Fruit fly (Drosophila melanogaster): ENCODE results near the gene CG8209.

Gene CG8209

DNA sequence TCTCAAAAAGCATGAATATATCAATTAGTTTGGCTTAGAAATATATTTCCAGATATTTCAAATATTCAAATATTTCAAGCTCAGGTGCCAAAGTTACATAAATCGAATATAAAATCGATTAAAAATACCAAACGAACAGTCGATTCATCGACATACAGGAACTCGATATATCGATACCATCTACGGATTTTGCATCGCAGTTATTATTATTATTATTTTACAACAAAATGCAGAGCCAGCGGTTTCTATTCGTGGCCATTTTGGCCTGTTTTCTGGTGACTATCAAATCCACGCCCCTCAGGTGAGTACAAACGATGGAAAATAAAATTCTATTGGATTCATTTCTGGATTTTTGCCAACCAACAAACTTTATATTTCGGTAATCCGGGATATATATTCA, 5.8 kb upstream of the CG8209 start, which contains the start of gene RNaseX25:
TSS of gene RNaseX25 (plus strand) at position 147 of the 400 bp plus-strand sequence.
- no peak for TF ChIP-seq Hr96 (GFP tag; optimal IDR thresholded peaks at IDR 0.05)
- TF ChIP-seq tj (GFP tag; optimal IDR thresholded peaks at IDR 0.05), result peak; percentile 93
- TF ChIP-seq bab1 (GFP tag; optimal IDR thresholded peaks at IDR 0.05), result peak; percentile 60

dm6 chr3L:7974671-7975281, 1.4 kb upstream of the CG8209 start, which contains the start of gene CG8042:
Gene CG8042, minus strand, starts transcription at chr3L:7974991.
- TF ChIP-seq pad (GFP tag; optimal IDR thresholded peaks at IDR 0.05) (no peak), bab1 (GFP tag; optimal IDR thresholded peaks at IDR 0.05) (peak; percentile 25), CG5204 (GFP tag; optimal IDR thresholded peaks at IDR 0.05) (no peak), tj (GFP tag; optimal IDR thresholded peaks at IDR 0.05) (no peak), toe (GFP tag; optimal IDR thresholded peaks at IDR 0.05) (no peak), Hr96 (GFP tag; optimal IDR thresholded peaks at IDR 0.05) (no peak), Clk (GFP tag; optimal IDR thresholded peaks at IDR 0.05) (no peak), cnc (optimal IDR thresholded peaks at IDR 0.05) (peak in 1 of 2 experiments; percentile 63)

DNA sequence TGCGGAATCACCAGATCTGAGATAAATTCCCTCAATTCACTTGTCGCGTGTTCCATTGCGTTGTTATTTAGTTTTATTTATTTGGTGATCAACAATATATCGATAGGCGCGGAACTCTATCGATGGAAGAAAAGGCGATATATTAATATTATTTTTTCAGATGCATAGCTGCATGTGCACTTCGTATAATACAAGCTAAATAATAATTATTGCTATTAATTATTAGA, 2.3 kb downstream of the CG8209 start, which contains the start of gene Pop4:
TSS of gene Pop4 (minus strand) at position 101 of the 227 bp plus-strand sequence.
- TF ChIP-seq pad (GFP tag; optimal IDR thresholded peaks at IDR 0.05) (no peak), cic (GFP tag; optimal IDR thresholded peaks at IDR 0.05) (no peak), Hr96 (GFP tag; optimal IDR thresholded peaks at IDR 0.05) (no peak), Crg-1 (GFP tag; optimal IDR thresholded peaks at IDR 0.05) (no peak), CG7045 (GFP tag; optimal IDR thresholded peaks at IDR 0.05) (no peak), Clk (GFP tag; optimal IDR thresholded peaks at IDR 0.05) (no peak)

DNA sequence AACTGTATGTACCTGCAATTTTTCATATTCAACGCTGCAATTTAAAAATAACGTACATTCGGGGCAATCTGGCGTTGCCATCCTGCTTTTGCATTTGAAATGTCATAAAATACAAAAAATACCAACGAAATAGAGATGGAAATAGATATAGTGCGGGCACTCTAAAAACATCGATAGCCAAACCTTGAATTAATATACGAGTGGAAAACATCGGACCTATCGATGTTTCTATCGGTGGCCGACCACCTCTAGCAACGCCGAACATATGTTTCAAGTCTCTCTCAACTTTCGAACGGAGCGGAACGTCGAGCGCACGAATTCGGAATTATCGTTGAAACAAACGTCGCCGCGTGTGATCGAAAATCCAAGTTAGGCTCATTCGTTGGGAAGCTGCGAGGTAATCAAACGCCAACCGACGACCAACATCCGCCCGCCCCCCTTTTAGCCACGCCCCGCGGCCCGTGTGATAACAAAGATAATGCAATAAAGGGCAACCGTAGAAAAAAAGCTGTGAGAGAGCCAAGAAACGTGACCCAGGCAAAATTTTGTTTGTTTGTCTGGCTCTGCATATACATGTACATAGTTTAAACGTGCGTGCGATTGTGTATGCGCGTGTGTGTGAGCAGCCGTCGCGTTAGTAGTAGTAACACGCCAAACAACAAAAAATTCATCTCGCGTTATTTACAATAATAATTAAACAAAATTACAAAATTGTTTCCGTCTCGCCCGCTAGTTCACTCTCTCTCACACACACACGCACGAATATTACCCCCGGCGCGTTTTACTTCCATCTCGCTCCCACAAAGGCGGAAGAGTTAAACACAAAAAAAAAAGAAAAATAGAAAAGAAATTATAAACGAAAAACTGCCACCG, 2.8 kb downstream of the CG8209 start, which contains the start of gene nmo:
TSS of gene nmo (plus strand) at position 270 of the 873 bp plus-strand sequence.
- TF ChIP-seq pad (GFP tag; optimal IDR thresholded peaks at IDR 0.05), result peak; percentile 9
- no peak for TF ChIP-seq CG5204 (GFP tag; optimal IDR thresholded peaks at IDR 0.05)
- no peak for TF ChIP-seq CG1620 (GFP tag; optimal IDR thresholded peaks at IDR 0.05)
- TF ChIP-seq cic (GFP tag; optimal IDR thresholded peaks at IDR 0.05), result peak; percentile 69
- peak; percentile 37 for TF ChIP-seq CG33017 (tag; optimal IDR thresholded peaks at IDR 0.05)
- TF ChIP-seq Clk (GFP tag; optimal IDR thresholded peaks at IDR 0.05), result no peak
- TF ChIP-seq Crg-1 (GFP tag; optimal IDR thresholded peaks at IDR 0.05), result no peak
- TF ChIP-seq Mnt (GFP tag; optimal IDR thresholded peaks at IDR 0.05), result peak; percentile 65
- no peak for TF ChIP-seq CG7045 (GFP tag; optimal IDR thresholded peaks at IDR 0.05)
- no peak for TF ChIP-seq CG7101 (tag; optimal IDR thresholded peaks at IDR 0.05)
- peak; percentile 59 for TF ChIP-seq CG12768 (GFP tag; optimal IDR thresholded peaks at IDR 0.05)
- TF ChIP-seq bab1 (GFP tag; optimal IDR thresholded peaks at IDR 0.05), result peak; percentile 69
- TF ChIP-seq CG14711 (tag; optimal IDR thresholded peaks at IDR 0.05), result peak; percentile 15
- TF ChIP-seq ovo (GFP tag; optimal IDR thresholded peaks at IDR 0.05), result no peak
- TF ChIP-seq Hr96 (GFP tag; optimal IDR thresholded peaks at IDR 0.05), result no peak
- no peak for TF ChIP-seq cnc (optimal IDR thresholded peaks at IDR 0.05)
- TF ChIP-seq kay (GFP tag; ENCODE audit: borderline replicate concordance), result no peak
- peak; percentile 55 for TF ChIP-seq toe (GFP tag; optimal IDR thresholded peaks at IDR 0.05)
- TF ChIP-seq CG11617 (GFP tag; optimal IDR thresholded peaks at IDR 0.05), result no peak
- TF ChIP-seq tj (GFP tag; optimal IDR thresholded peaks at IDR 0.05), result peak; percentile 54

DNA sequence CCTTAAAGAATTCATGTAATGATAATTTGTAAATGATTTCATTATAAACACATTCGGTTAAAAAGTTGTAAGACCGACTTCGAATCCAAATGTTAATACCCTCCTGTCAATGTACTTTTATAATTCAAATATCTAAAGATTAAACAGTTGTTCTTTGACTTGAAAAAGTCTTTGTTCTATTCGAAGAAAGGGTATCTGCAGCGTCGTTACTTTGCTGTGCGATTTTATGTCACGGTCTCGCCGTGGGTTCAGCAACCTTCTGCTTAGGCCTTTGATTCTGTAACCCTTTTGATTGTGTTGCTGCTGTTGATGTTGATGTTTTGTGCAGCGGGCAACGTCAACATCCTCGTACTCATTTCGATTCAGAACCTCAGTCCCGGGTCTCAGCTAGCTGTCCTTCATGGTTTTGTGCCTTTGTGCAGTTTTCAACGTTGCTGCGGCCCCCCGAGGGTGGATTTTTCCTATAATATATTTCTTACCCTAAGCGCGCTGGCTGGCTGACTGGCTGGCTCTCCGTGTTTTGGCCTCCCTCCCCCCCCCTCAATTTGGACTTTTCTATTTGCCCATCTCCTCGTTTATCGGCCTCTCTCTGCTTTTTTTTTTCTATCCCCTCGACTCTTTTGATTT, 5.1 kb downstream of the CG8209 start:
- TF ChIP-seq CG11617 (GFP tag; optimal IDR thresholded peaks at IDR 0.05), result no peak
- TF ChIP-seq CG12768 (GFP tag; optimal IDR thresholded peaks at IDR 0.05), result no peak
- no peak for TF ChIP-seq CG7101 (tag; optimal IDR thresholded peaks at IDR 0.05)
- no peak for TF ChIP-seq Crg-1 (GFP tag; optimal IDR thresholded peaks at IDR 0.05)
- no peak for TF ChIP-seq toe (GFP tag; optimal IDR thresholded peaks at IDR 0.05)
- no peak for TF ChIP-seq Mnt (GFP tag; optimal IDR thresholded peaks at IDR 0.05)
- TF ChIP-seq pad (GFP tag; optimal IDR thresholded peaks at IDR 0.05), result no peak
- no peak for TF ChIP-seq CG7045 (GFP tag; optimal IDR thresholded peaks at IDR 0.05)
- TF ChIP-seq kay (GFP tag; ENCODE audit: borderline replicate concordance), result no peak
- TF ChIP-seq tj (GFP tag; optimal IDR thresholded peaks at IDR 0.05), result no peak
- no peak for TF ChIP-seq bab1 (GFP tag; optimal IDR thresholded peaks at IDR 0.05)
- no peak for TF ChIP-seq CG1620 (GFP tag; optimal IDR thresholded peaks at IDR 0.05)
- no peak for TF ChIP-seq Hr96 (GFP tag; optimal IDR thresholded peaks at IDR 0.05)
- no peak for TF ChIP-seq ovo (GFP tag; optimal IDR thresholded peaks at IDR 0.05)
- no peak for TF ChIP-seq CG33017 (tag; optimal IDR thresholded peaks at IDR 0.05)
- TF ChIP-seq CG5204 (GFP tag; optimal IDR thresholded peaks at IDR 0.05), result no peak
- TF ChIP-seq cnc (optimal IDR thresholded peaks at IDR 0.05), result no peak
- TF ChIP-seq cic (GFP tag; optimal IDR thresholded peaks at IDR 0.05), result no peak
- no peak for TF ChIP-seq CG14711 (tag; optimal IDR thresholded peaks at IDR 0.05)
- no peak for TF ChIP-seq Clk (GFP tag; optimal IDR thresholded peaks at IDR 0.05)

- no peak for TF ChIP-seq CG7045 (GFP tag; optimal IDR thresholded peaks at IDR 0.05)
- TF ChIP-seq Crg-1 (GFP tag; optimal IDR thresholded peaks at IDR 0.05), result no peak
- no peak for TF ChIP-seq tj (GFP tag; optimal IDR thresholded peaks at IDR 0.05)
- no peak for TF ChIP-seq CG1620 (GFP tag; optimal IDR thresholded peaks at IDR 0.05)
- TF ChIP-seq Hr96 (GFP tag; optimal IDR thresholded peaks at IDR 0.05), result no peak
These were observed 5.8 kb downstream of the CG8209 start for dm6 chr3L:7981956-7982355.
